Fruit fly (Drosophila melanogaster) Kc167 (cell line): ENCODE results near the gene Gba1b.

ENCODE experiments used
- Myc ChIP-seq: fragments of >200 bp; optimal IDR thresholded peaks from 2 replicates; lab custom pipeline; 2017; ENCODE audit warnings: missing external identifiers
- Sin3A ChIP-seq: fragments of >200 bp; optimal IDR thresholded peaks from 2 replicates; lab custom pipeline; 2018; ENCODE audit warnings: missing external identifiers
- h ChIP-seq: fragments of >200 bp; optimal IDR thresholded peaks from 3 replicates; lab custom pipeline; 2018; ENCODE audit warnings: missing external identifiers
- insv ChIP-seq: fragments of >200 bp; optimal IDR thresholded peaks from 3 replicates; lab custom pipeline; 2018; ENCODE audit warnings: missing external identifiers

dm6 chr3R:23683757-23684156 lies 20.8 kb upstream of the Gba1b start, which contains the start of gene CG18754:
- no peak for TF ChIP-seq Sin3A (lab: Kevin White, UChicago)
- no peak for TF ChIP-seq Myc (lab: Kevin White, UChicago)
- TF ChIP-seq h (lab: Kevin White, UChicago) = no peak
- no peak for TF ChIP-seq insv (lab: Kevin White, UChicago)
